Worm (Caenorhabditis elegans) whole organism, L4 larva: Measurements from ENCODE around the gene R05F9.7.

Experiments used
- F44E2.7 ChIP-seq: fragments of 200-800 bp; sonication (Bioruptor generic); IDR thresholded peaks from 2 replicates; pipeline ENCODE4 v2.1.2; 2022; ENCODE audit warnings: missing genetic modification characterization, missing compliant biosample characterization
- F49E8.2 ChIP-seq: sonication (generic microtip); optimal IDR thresholded peaks from 2 replicates; lab custom pipeline; 2016; ENCODE audit warnings: missing compliant biosample characterization, mild to moderate bottlenecking, missing genetic modification characterization, borderline replicate concordance
- T20F7.1 ChIP-seq: fragments of 200-800 bp; sonication (Bioruptor generic); optimal IDR thresholded peaks from 2 replicates; lab custom pipeline; 2018; ENCODE audit warnings: mild to moderate bottlenecking, missing genetic modification characterization, missing compliant biosample characterization
- T26A8.4 ChIP-seq: fragments of 200-800 bp; sonication (Bioruptor generic); IDR thresholded peaks from 2 replicates; pipeline ENCODE4 v1.3.6; 2022; ENCODE audit warnings: missing genetic modification characterization, missing compliant biosample characterization
- Y48G9A.11 ChIP-seq: fragments of 200-800 bp; sonication (Bioruptor generic); IDR thresholded peaks from 2 replicates; pipeline ENCODE4 v1.3.6; 2022; ENCODE audit warnings: missing genetic modification reagents, missing genetic modification characterization, missing compliant biosample characterization
- Y5F2A.4 ChIP-seq: fragments of 200-800 bp; sonication (Bioruptor generic); optimal IDR thresholded peaks from 2 replicates; lab custom pipeline; 2018; ENCODE audit warnings: mild to moderate bottlenecking, missing genetic modification characterization, missing compliant biosample characterization
- aha-1 ChIP-seq: fragments of 150-350 bp; peaks from one replicate; lab custom pipeline; 2014; ENCODE audit warnings: missing biosample characterization, missing genetic modification characterization
- ama-1 ChIP-seq: fragments of 150-350 bp; optimal IDR thresholded peaks from 2 replicates; lab custom pipeline; 2014; ENCODE audit warnings: inconsistent platforms, mixed read lengths
- ceh-44 ChIP-seq: fragments of 200-800 bp; sonication (Bioruptor generic); IDR thresholded peaks from 2 replicates; pipeline ENCODE4 v1.3.6; 2022; ENCODE audit warnings: missing genetic modification reagents, missing genetic modification characterization, missing compliant biosample characterization
- ces-1 ChIP-seq: fragments of 150-350 bp; sonication (generic microtip); optimal IDR thresholded peaks from 4 replicates; lab custom pipeline; 2014; ENCODE audit warnings: missing biosample characterization, missing genetic modification reagents, missing genetic modification characterization
- ctbp-1 ChIP-seq: fragments of 200-800 bp; sonication (Bioruptor generic); IDR thresholded peaks from 2 replicates; pipeline ENCODE4 v1.3.6; 2022; ENCODE audit warnings: missing genetic modification reagents, missing genetic modification characterization, missing compliant biosample characterization
- daf-16 ChIP-seq, 3 experiments: sonication (generic microtip); optimal IDR thresholded peaks; 2 replicates each; lab custom pipeline; 2016 to 2017; ENCODE audit warnings: missing genetic modification characterization in 3 of 3, missing genetic modification reagents in 3 of 3, mild to moderate bottlenecking in 2 of 3, missing compliant biosample characterization in 2 of 3, missing biosample characterization in 1 of 3, moderate library complexity in 1 of 3
- dmd-6 ChIP-seq: fragments of 200-800 bp; sonication (Bioruptor generic); IDR thresholded peaks from 2 replicates; pipeline ENCODE4 v1.3.6; 2022; ENCODE audit warnings: missing genetic modification reagents, missing genetic modification characterization, missing compliant biosample characterization
- dmd-8 ChIP-seq: fragments of 200-800 bp; sonication (Bioruptor generic); IDR thresholded peaks from 2 replicates; pipeline ENCODE4 v1.3.6; 2022; ENCODE audit warnings: missing genetic modification characterization, missing compliant biosample characterization
- dve-1 ChIP-seq: sonication (generic microtip); optimal IDR thresholded peaks from 2 replicates; lab custom pipeline; 2017; ENCODE audit warnings: antibody characterized with exemption, mild to moderate bottlenecking, missing genetic modification characterization, missing compliant biosample characterization; ENCODE audit not compliant: insufficient read depth
- egl-43 ChIP-seq: fragments of 200-800 bp; sonication (Bioruptor generic); IDR thresholded peaks from 2 replicates; pipeline ENCODE4 v1.3.6; 2022; ENCODE audit warnings: missing genetic modification reagents, missing genetic modification characterization, missing compliant biosample characterization
- fkh-10 ChIP-seq: fragments of 150-350 bp; optimal IDR thresholded peaks from 2 replicates; lab custom pipeline; 2014; ENCODE audit warnings: missing biosample characterization, missing genetic modification reagents, missing genetic modification characterization
- hlh-11 ChIP-seq: fragments of 200-800 bp; sonication (Bioruptor generic); optimal IDR thresholded peaks from 2 replicates; lab custom pipeline; 2018; ENCODE audit warnings: mild to moderate bottlenecking, missing genetic modification characterization, missing compliant biosample characterization
- hlh-30 ChIP-seq: sonication (generic microtip); optimal IDR thresholded peaks from 2 replicates; lab custom pipeline; 2017; ENCODE audit warnings: antibody characterized with exemption, mild to moderate bottlenecking, missing genetic modification characterization, missing compliant biosample characterization; ENCODE audit not compliant: insufficient read depth
- lin-13 ChIP-seq: fragments of 150-350 bp; optimal IDR thresholded peaks from 2 replicates; lab custom pipeline; 2014; ENCODE audit warnings: missing biosample characterization, missing genetic modification reagents, missing genetic modification characterization
- lin-38 ChIP-seq: fragments of 200-800 bp; sonication (Bioruptor generic); IDR thresholded peaks from 2 replicates; pipeline ENCODE4 v1.3.6; 2022; ENCODE audit warnings: missing genetic modification reagents, missing genetic modification characterization, missing compliant biosample characterization
- lsy-2 ChIP-seq, 2 experiments: fragments of 150-350 bp in 1 of 2; sonication (generic microtip) in 1 of 2; optimal IDR thresholded peaks; 2 replicates each; lab custom pipeline; 2014 to 2017; ENCODE audit warnings: missing biosample characterization in 2 of 2, missing genetic modification characterization in 2 of 2
- madf-9 ChIP-seq: fragments of 200-800 bp; sonication (Bioruptor generic); conservative IDR thresholded peaks from 2 replicates; pipeline ENCODE4 v1.3.6; 2022; ENCODE audit warnings: missing genetic modification reagents, missing genetic modification characterization, missing compliant biosample characterization
- mdt-29 ChIP-seq: fragments of 200-800 bp; sonication (Bioruptor generic); IDR thresholded peaks from 2 replicates; pipeline ENCODE4 v1.3.6; 2022; ENCODE audit warnings: missing genetic modification reagents, missing genetic modification characterization, missing compliant biosample characterization
- mep-1 ChIP-seq: fragments of 150-350 bp; sonication (generic microtip); optimal IDR thresholded peaks from 3 replicates; lab custom pipeline; 2014; ENCODE audit warnings: missing biosample characterization, missing genetic modification characterization
- mxl-2 ChIP-seq: fragments of 200-800 bp; sonication (Bioruptor generic); conservative IDR thresholded peaks from 2 replicates; pipeline ENCODE4 v1.3.6; 2022; ENCODE audit warnings: missing genetic modification reagents, missing genetic modification characterization, missing compliant biosample characterization
- nhr-102 ChIP-seq: sonication (generic microtip); optimal IDR thresholded peaks from 2 replicates; lab custom pipeline; 2016; ENCODE audit warnings: mild to moderate bottlenecking, missing genetic modification characterization, moderate library complexity, missing compliant biosample characterization
- nhr-28 ChIP-seq: fragments of 150-350 bp; optimal IDR thresholded peaks from 2 replicates; lab custom pipeline; 2014; ENCODE audit warnings: missing biosample characterization, missing genetic modification characterization
- nhr-42 ChIP-seq: fragments of 200-800 bp; sonication (Bioruptor generic); IDR thresholded peaks from 2 replicates; pipeline ENCODE4 v1.3.6; 2022; ENCODE audit warnings: missing genetic modification characterization, missing compliant biosample characterization
- pha-4 ChIP-seq, 2 experiments: fragments of 150-350 bp in 1 of 2; fragments of 200-800 bp in 1 of 2; sonication (Bioruptor generic) in 1 of 2; IDR thresholded peaks in 1 of 2; optimal IDR thresholded peaks in 1 of 2; 2 replicates each; pipeline versions ENCODE4 v1.3.6 to Lab custom; 2014 to 2022; ENCODE audit warnings: missing genetic modification characterization in 2 of 2, missing genetic modification reagents in 2 of 2, missing biosample characterization in 1 of 2, missing compliant biosample characterization in 1 of 2
- php-3 ChIP-seq: fragments of 200-800 bp; sonication (Bioruptor generic); IDR thresholded peaks from 2 replicates; pipeline ENCODE4 v1.3.6; 2022; ENCODE audit warnings: missing genetic modification reagents, missing genetic modification characterization, missing compliant biosample characterization
- set-16 ChIP-seq: fragments of 200-800 bp; sonication (Bioruptor generic); IDR thresholded peaks from 2 replicates; pipeline ENCODE4 v1.3.6; 2022; ENCODE audit warnings: missing genetic modification reagents, missing genetic modification characterization, missing compliant biosample characterization
- skn-1 ChIP-seq: fragments of 150-350 bp; optimal IDR thresholded peaks from 2 replicates; lab custom pipeline; 2014; ENCODE audit warnings: missing biosample characterization, missing genetic modification characterization
- spr-1 ChIP-seq: sonication (generic microtip); optimal IDR thresholded peaks from 2 replicates; lab custom pipeline; 2016; ENCODE audit warnings: mild to moderate bottlenecking, missing genetic modification characterization, missing compliant biosample characterization
- spr-3 ChIP-seq: fragments of 200-800 bp; sonication (Bioruptor generic); optimal IDR thresholded peaks from 2 replicates; lab custom pipeline; 2018; ENCODE audit warnings: mild to moderate bottlenecking, missing genetic modification characterization, missing compliant biosample characterization
- tra-1 ChIP-seq: fragments of 200-800 bp; sonication (Bioruptor generic); IDR thresholded peaks from 2 replicates; pipeline ENCODE4 v1.3.6; 2022; ENCODE audit warnings: missing genetic modification reagents, missing genetic modification characterization, missing compliant biosample characterization
- unc-62 ChIP-seq, 3 experiments: fragments of 150-350 bp in 1 of 3; sonication (generic microtip); optimal IDR thresholded peaks in 2 of 3; peaks in 1 of 3; 1 replicate in 1 of 3; 2 replicates in 2 of 3; lab custom pipeline; 2014 to 2017; ENCODE audit warnings: missing biosample characterization in 3 of 3, missing genetic modification characterization in 3 of 3, missing genetic modification reagents in 3 of 3, missing genotype in 1 of 3
- zfp-3 ChIP-seq: fragments of 200-800 bp; sonication (Bioruptor generic); conservative IDR thresholded peaks from 2 replicates; pipeline ENCODE4 v1.3.6; 2022; ENCODE audit warnings: missing genetic modification reagents, missing genetic modification characterization, missing compliant biosample characterization

Gene R05F9.7

DNA sequence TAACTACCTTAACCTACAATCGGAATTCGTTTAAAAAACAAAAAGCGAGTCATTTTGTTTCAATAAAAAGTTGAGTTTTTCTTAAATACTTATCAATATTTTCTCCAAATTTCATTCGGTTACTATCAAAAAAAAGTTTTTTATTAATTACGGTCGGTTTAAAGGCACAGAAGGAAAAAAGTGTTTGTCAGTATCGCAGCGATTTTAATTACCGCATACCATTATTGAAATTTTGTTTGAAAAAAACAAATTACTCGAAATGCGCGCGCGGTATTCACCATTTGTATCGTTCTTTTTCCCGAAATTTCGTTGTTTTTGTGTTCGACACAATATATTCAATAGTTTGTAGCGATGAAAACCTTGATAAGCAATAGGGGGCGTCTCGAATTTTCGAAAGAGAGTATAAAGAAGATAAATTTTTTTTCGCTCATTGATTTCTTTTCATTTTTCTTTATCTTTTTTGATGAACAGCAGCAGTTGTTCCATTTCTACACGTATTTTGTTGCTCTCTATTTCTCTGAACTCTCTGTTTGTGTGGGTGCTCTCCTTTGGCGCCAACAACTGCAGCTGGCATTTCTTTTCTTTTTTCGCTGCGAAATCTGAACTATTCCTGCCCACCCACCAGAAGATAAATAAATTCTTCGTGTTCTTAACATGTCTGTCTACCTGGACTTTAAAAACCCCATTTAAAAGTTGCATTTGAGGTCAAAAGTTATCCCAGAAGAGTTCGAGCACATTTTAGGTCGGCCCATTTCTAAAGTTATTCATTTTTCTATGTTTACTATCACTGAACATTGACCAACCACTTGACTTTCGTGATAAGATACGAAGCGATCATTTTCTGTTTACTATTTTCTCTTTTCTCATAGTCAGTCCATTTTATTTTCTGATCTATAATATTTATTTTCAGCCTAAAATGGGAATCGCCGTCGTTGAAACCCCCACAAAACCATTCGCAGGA lies 2.7 kb downstream of the R05F9.7 start, which contains the start of gene pgm-1 (continued):
- TF ChIP-seq T20F7.1 (GFP tag; lab: Kevin White, UChicago) = no peak
- TF ChIP-seq tra-1 (GFP tag; lab: Robert Waterston, UW) = 0 out of 2 replicates have a peak, but pooled peaks have one; percentile 29
- peak; percentile 97 for TF ChIP-seq nhr-28 (tag; lab: Kevin White, UChicago)
- TF ChIP-seq fkh-10 (GFP tag; lab: Kevin White, UChicago) = no peak
- TF ChIP-seq ama-1 (lab: Kevin White, UChicago) = peak; percentile 56
- TF ChIP-seq, all 104 proteins: peak for 13

DNA sequence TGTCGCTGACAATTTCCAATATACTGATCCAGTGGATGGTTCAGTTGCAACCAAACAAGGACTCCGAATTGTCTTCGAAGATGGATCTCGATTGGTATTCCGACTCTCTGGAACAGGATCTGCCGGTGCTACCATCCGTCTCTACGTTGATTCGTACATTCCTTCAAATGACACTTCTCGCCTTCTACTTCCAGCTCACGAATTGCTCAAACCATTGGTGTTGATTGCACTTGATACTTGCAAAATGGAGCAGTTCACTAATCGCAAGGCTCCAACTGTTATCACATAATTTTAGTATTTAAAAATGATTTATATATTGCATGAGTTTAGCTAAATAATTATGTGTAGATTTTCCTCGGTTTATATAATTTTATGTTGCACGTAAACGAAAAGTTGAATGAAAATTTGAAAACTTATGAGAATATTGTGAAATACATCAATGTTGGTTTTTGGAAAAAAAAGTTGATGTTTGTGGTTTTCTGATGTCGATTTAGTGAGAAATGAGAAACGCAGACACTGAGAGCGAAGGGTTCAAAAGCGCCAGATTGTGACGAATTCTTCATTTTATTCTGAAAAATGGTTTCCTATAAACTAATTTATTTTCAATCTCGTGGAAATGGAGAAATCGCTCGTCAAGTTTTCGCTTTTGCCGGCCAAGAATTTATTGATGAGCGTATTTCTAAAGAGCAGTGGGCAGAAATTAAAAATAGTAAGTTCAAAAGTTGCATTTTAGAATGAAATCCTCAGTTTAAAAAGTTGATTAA lies 5.1 kb downstream of the R05F9.7 start, which contains the start of gene gst-9:
gst-9 (plus strand) TSS at position 574 of the 764 bp plus-strand sequence.
- TF ChIP-seq Y5F2A.4 (GFP tag; lab: Kevin White, UChicago) = peak; percentile 17
- TF ChIP-seq spr-1 (tag; lab: Kevin White, UChicago) = peak; percentile 23
- TF ChIP-seq skn-1 (tag; lab: Kevin White, UChicago) = no peak
- 0 out of 2 replicates have a peak, but pooled peaks have one; percentile 45 for TF ChIP-seq php-3 (GFP tag; lab: Robert Waterston, UW)
- peak in 1 of 2 experiments; percentile 84 for TF ChIP-seq unc-62 (GFP tag; optimal IDR thresholded peaks at IDR 0.05 in 1 of 2; lab: Kevin White, UChicago)
- no peak for TF ChIP-seq unc-62 (tag; optimal IDR thresholded peaks at IDR 0.05; lab: Kevin White, UChicago)
- no peak for TF ChIP-seq Y48G9A.11 (GFP tag; lab: Robert Waterston, UW)
- TF ChIP-seq dmd-8 (GFP tag; lab: Robert Waterston, UW) = 0 out of 2 replicates have a peak, but pooled peaks have one; percentile 4
- peak; percentile 25 for TF ChIP-seq spr-3
- peak in 1 of 2 experiments; percentile 61 for TF ChIP-seq lsy-2 (tag; optimal IDR thresholded peaks at IDR 0.05; lab: Kevin White, UChicago)
- TF ChIP-seq nhr-102 (tag; lab: Kevin White, UChicago) = peak; percentile 51
- TF ChIP-seq aha-1 (tag; lab: Kevin White, UChicago) = peak; percentile 65
- TF ChIP-seq egl-43 (GFP tag; lab: Robert Waterston, UW) = 0 out of 2 replicates have a peak, but pooled peaks have one; percentile 59
- peak; percentile 92 for TF ChIP-seq zfp-3 (GFP tag; lab: Robert Waterston, UW)
- TF ChIP-seq T20F7.1 (GFP tag; lab: Kevin White, UChicago) = peak; percentile 13
- TF ChIP-seq lin-38 = peak; percentile 48
- peak; percentile 48; the same call in 1 of the 2 replicates for TF ChIP-seq T26A8.4
- TF ChIP-seq ama-1 (lab: Kevin White, UChicago) = peak; percentile 69
- no peak for TF ChIP-seq F44E2.7 (GFP tag; lab: Robert Waterston, UW)
- peak; percentile 56 for TF ChIP-seq mep-1
- no peak for TF ChIP-seq daf-16 (GFP tag; optimal IDR thresholded peaks at IDR 0.05; lab: Kevin White, UChicago)
- peak; percentile 59 for TF ChIP-seq daf-16 (tag; optimal IDR thresholded peaks at IDR 0.05; lab: Kevin White, UChicago)
- 0 out of 2 replicates have a peak, but pooled peaks have one; percentile 52 for TF ChIP-seq pha-4 (GFP tag; IDR thresholded peaks at IDR 0.05; lab: Robert Waterston, UW)
- TF ChIP-seq pha-4 (tag; optimal IDR thresholded peaks at IDR 0.05; lab: Kevin White, UChicago) = no peak
- peak; percentile 56 for TF ChIP-seq nhr-28 (tag; lab: Kevin White, UChicago)
- TF ChIP-seq lin-13 = peak; percentile 57
- peak; percentile 39; the same call in 1 of the 2 replicates for TF ChIP-seq mdt-29 (GFP tag; lab: Robert Waterston, UW)
- no peak for TF ChIP-seq F49E8.2 (tag; lab: Kevin White, UChicago)
- peak; percentile 42 for TF ChIP-seq hlh-11 (tag; lab: Kevin White, UChicago)
- no peak for TF ChIP-seq ces-1 (GFP tag; lab: Kevin White, UChicago)
- peak; percentile 86 for TF ChIP-seq dve-1 (tag; lab: Kevin White, UChicago)
- no peak for TF ChIP-seq ceh-44
- TF ChIP-seq ctbp-1 (GFP tag; lab: Robert Waterston, UW) = 0 out of 2 replicates have a peak, but pooled peaks have one; percentile 19
- TF ChIP-seq nhr-42 (GFP tag; lab: Robert Waterston, UW) = 0 out of 2 replicates have a peak, but pooled peaks have one; percentile 64
- peak; percentile 10 for TF ChIP-seq hlh-30 (tag; lab: Kevin White, UChicago)
- TF ChIP-seq set-16 (GFP tag; lab: Robert Waterston, UW) = no peak
- 0 out of 2 replicates have a peak, but pooled peaks have one; percentile 8 for TF ChIP-seq dmd-6 (GFP tag; lab: Robert Waterston, UW)
- 0 out of 2 replicates have a peak, but pooled peaks have one; percentile 28 for TF ChIP-seq mxl-2 (GFP tag; lab: Robert Waterston, UW)
- TF ChIP-seq madf-9 = peak; percentile 23; the same call in 1 of the 2 replicates
